Fruit fly (Drosophila melanogaster): ENCODE data around the gene CG8136.

DNA sequence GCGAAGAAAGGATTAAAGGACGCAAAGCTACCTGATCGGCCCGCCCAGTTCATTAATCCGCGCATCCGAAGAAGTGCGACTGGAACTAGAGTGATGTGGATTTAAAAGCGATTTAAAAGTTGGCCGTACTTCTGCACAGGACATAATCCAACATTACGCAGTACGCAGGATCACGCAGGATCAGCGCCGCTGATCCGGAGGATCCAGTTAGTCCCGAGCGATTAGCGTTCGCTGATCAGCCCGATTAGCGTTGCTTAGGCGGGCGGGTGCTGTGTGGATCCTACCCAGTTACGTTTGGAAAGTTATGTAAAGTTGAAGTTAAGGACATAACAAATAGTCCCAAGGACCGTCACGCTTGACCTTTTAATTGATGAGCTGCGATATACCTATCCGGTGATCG, 21.9 kb upstream of the CG8136 start:
- TF ChIP-seq CG8478 (optimal IDR thresholded peaks at IDR 0.05) (no peak), pan (optimal IDR thresholded peaks at IDR 0.05) (no peak), usp (GFP tag; optimal IDR thresholded peaks at IDR 0.05) (no peak), psq (optimal IDR thresholded peaks at IDR 0.05) (no peak), EcR (GFP tag; optimal IDR thresholded peaks at IDR 0.05) (no peak), Dll (optimal IDR thresholded peaks at IDR 0.05) (no peak)

All from whole organism.